Worm (Caenorhabditis elegans) whole organism, L1 larva: ENCODE results near the gene Y57G11B.6.

ENCODE experiments used
- ama-1 ChIP-seq: fragments of 150-350 bp; optimal IDR thresholded peaks from 2 replicates; lab custom pipeline; 2014
- blmp-1 ChIP-seq: fragments of 150-350 bp; optimal IDR thresholded peaks from 2 replicates; lab custom pipeline; 2014; ENCODE audit warnings: missing biosample characterization, missing genetic modification characterization
- ceh-88 ChIP-seq: fragments of 200-800 bp; sonication (Bioruptor generic); IDR thresholded peaks from 2 replicates; pipeline ENCODE4 v1.3.6; 2022; ENCODE audit warnings: missing genetic modification characterization, missing compliant biosample characterization
- ceh-90 ChIP-seq: sonication (generic microtip); optimal IDR thresholded peaks from 2 replicates; lab custom pipeline; 2016; ENCODE audit warnings: missing genetic modification characterization, missing compliant biosample characterization
- dpl-1 ChIP-seq, 3 experiments: fragments of 150-350 bp in 2 of 3; sonication (generic microtip) in 1 of 3; optimal IDR thresholded peaks; 2 replicates each; lab custom pipeline; 2014 to 2017; ENCODE audit warnings: missing biosample characterization in 3 of 3, missing genetic modification characterization in 3 of 3, missing genetic modification reagents in 3 of 3
- efl-1 ChIP-seq, 4 experiments: fragments of 150-350 bp; optimal IDR thresholded peaks in 3 of 4; peaks in 1 of 4; 1 replicate in 1 of 4; 2 replicates in 3 of 4; lab custom pipeline; 2014; ENCODE audit warnings: missing biosample characterization in 2 of 4, missing genetic modification characterization in 2 of 4, missing genetic modification reagents in 2 of 4
- efl-3 ChIP-seq: fragments of 200-800 bp; sonication (Bioruptor generic); optimal IDR thresholded peaks from 2 replicates; lab custom pipeline; 2018; ENCODE audit warnings: mild to moderate bottlenecking, missing genetic modification characterization, missing compliant biosample characterization
- egl-27 ChIP-seq, 2 experiments: fragments of 150-350 bp in 1 of 2; sonication (generic microtip); optimal IDR thresholded peaks; 3 replicates each; lab custom pipeline; 2017 to 2018; ENCODE audit warnings: missing biosample characterization in 2 of 2, missing genetic modification characterization in 2 of 2, missing genetic modification reagents in 2 of 2
- elt-2 ChIP-seq: sonication (generic microtip); optimal IDR thresholded peaks from 2 replicates; lab custom pipeline; 2016; ENCODE audit warnings: missing genetic modification characterization, mild to moderate bottlenecking, inconsistent platforms, missing compliant biosample characterization, missing genetic modification reagents
- elt-3 ChIP-seq, 6 experiments: fragments of 150-350 bp in 1 of 6; sonication (generic microtip); optimal IDR thresholded peaks; 2 replicates each; lab custom pipeline; 2017 to 2018; ENCODE audit warnings: missing biosample characterization in 6 of 6, missing genetic modification characterization in 6 of 6, inconsistent platforms in 1 of 6
- fkh-10 ChIP-seq: sonication (generic microtip); optimal IDR thresholded peaks from 2 replicates; lab custom pipeline; 2017; ENCODE audit warnings: missing biosample characterization, missing genetic modification reagents, missing genetic modification characterization
- fkh-4 ChIP-seq: sonication (generic microtip); optimal IDR thresholded peaks from 2 replicates; lab custom pipeline; 2016; ENCODE audit warnings: missing compliant biosample characterization, missing genetic modification characterization, borderline replicate concordance
- fkh-8 ChIP-seq: sonication (generic microtip); optimal IDR thresholded peaks from 2 replicates; lab custom pipeline; 2016; ENCODE audit warnings: mild to moderate bottlenecking, missing genetic modification characterization, missing compliant biosample characterization
- hpl-2 ChIP-seq: fragments of 150-350 bp; optimal IDR thresholded peaks from 2 replicates; lab custom pipeline; 2014; ENCODE audit warnings: missing biosample characterization, missing genetic modification reagents, missing genetic modification characterization
- irx-1 ChIP-seq: sonication (generic microtip); optimal IDR thresholded peaks from 2 replicates; lab custom pipeline; 2016; ENCODE audit warnings: missing genetic modification characterization, missing compliant biosample characterization
- lin-15B ChIP-seq: fragments of 150-350 bp; sonication (generic microtip); optimal IDR thresholded peaks from 3 replicates; lab custom pipeline; 2014; ENCODE audit warnings: missing biosample characterization, missing genetic modification characterization
- lin-35 ChIP-seq, 2 experiments: fragments of 150-350 bp; optimal IDR thresholded peaks; 2 replicates each; lab custom pipeline; 2014; ENCODE audit warnings: missing biosample characterization in 2 of 2, missing genetic modification characterization in 2 of 2, missing genetic modification reagents in 2 of 2
- lin-39 ChIP-seq: fragments of 150-350 bp; optimal IDR thresholded peaks from 2 replicates; lab custom pipeline; 2014; ENCODE audit warnings: missing biosample characterization, missing genetic modification reagents, missing genetic modification characterization
- lsy-2 ChIP-seq, 2 experiments: fragments of 150-350 bp; optimal IDR thresholded peaks; 2 replicates each; lab custom pipeline; 2014; ENCODE audit warnings: missing biosample characterization in 2 of 2, missing genetic modification characterization in 2 of 2
- mef-2 ChIP-seq: fragments of 150-350 bp; optimal IDR thresholded peaks from 2 replicates; lab custom pipeline; 2014; ENCODE audit warnings: missing biosample characterization, missing genetic modification characterization
- nhr-20 ChIP-seq: sonication (generic microtip); optimal IDR thresholded peaks from 2 replicates; lab custom pipeline; 2016; ENCODE audit warnings: mild to moderate bottlenecking, missing genetic modification characterization, missing compliant biosample characterization
- nhr-28 ChIP-seq: fragments of 150-350 bp; optimal IDR thresholded peaks from 2 replicates; lab custom pipeline; 2014; ENCODE audit warnings: missing biosample characterization, missing genetic modification characterization
- nhr-71 ChIP-seq: sonication (generic microtip); optimal IDR thresholded peaks from 2 replicates; lab custom pipeline; 2016; ENCODE audit warnings: mild to moderate bottlenecking, missing genetic modification characterization, moderate library complexity, missing compliant biosample characterization
- nhr-77 ChIP-seq: fragments of 150-350 bp; optimal IDR thresholded peaks from 2 replicates; lab custom pipeline; 2014; ENCODE audit warnings: missing biosample characterization, missing genetic modification characterization
- nhr-85 ChIP-seq: sonication (generic microtip); peaks from one replicate; lab custom pipeline; 2016; ENCODE audit warnings: missing genetic modification characterization, inconsistent platforms, missing compliant biosample characterization
- pax-3 ChIP-seq: fragments of 200-800 bp; sonication (Bioruptor generic); optimal IDR thresholded peaks from 2 replicates; lab custom pipeline; 2018; ENCODE audit warnings: mild to moderate bottlenecking, missing genetic modification characterization, moderate library complexity, missing compliant biosample characterization
- pqm-1 ChIP-seq: sonication (generic microtip); optimal IDR thresholded peaks from 3 replicates; lab custom pipeline; 2017; ENCODE audit warnings: missing biosample characterization, missing genetic modification characterization
- snpc-4 ChIP-seq: fragments of 150-350 bp; optimal IDR thresholded peaks from 2 replicates; lab custom pipeline; 2014; ENCODE audit warnings: missing biosample characterization, missing genetic modification characterization
- snu-23 ChIP-seq: sonication (generic microtip); optimal IDR thresholded peaks from 2 replicates; lab custom pipeline; 2016; ENCODE audit warnings: missing genetic modification characterization, missing compliant biosample characterization
- swsn-7 ChIP-seq: sonication (generic microtip); optimal IDR thresholded peaks from 2 replicates; lab custom pipeline; 2016; ENCODE audit warnings: missing genetic modification characterization, missing compliant biosample characterization
- tlp-1 ChIP-seq: fragments of 150-350 bp; optimal IDR thresholded peaks from 2 replicates; lab custom pipeline; 2014; ENCODE audit warnings: missing biosample characterization, missing genetic modification characterization
- unc-130 ChIP-seq: fragments of 150-350 bp; optimal IDR thresholded peaks from 2 replicates; lab custom pipeline; 2017; ENCODE audit warnings: missing biosample characterization, missing genetic modification characterization, inconsistent platforms
- zag-1 ChIP-seq: fragments of 150-350 bp; optimal IDR thresholded peaks from 2 replicates; lab custom pipeline; 2014; ENCODE audit warnings: missing biosample characterization, missing genetic modification characterization
- zip-4 ChIP-seq: fragments of 200-800 bp; sonication (Bioruptor generic); optimal IDR thresholded peaks from 2 replicates; lab custom pipeline; 2018; ENCODE audit warnings: mild to moderate bottlenecking, missing genetic modification characterization, moderate library complexity, missing compliant biosample characterization

Gene Y57G11B.6

DNA sequence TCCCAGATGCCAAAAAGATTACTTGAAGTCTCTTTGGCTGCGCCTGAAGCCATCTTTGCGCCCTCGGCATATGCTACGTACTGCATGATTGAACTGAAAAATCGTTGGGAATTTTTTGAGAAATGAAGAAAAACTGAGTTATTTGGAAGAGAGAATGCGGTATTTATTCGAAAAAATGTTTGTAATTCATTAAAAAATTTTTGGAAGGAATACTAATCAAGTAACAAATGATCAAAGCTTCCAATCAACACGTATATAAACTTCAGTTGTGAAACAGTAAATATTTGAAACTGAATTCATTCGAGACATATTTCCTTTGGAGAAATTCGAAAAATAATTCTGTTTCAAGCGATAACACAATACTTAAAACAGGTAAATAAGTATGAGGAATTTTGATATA lies 12.2 kb downstream of the Y57G11B.6 start, which contains the start of gene pals-29:
Gene pals-29 (minus strand): TSS at position 101 of the 400 bp plus-strand sequence.
- TF ChIP-seq elt-3 (tag; optimal IDR thresholded peaks at IDR 0.05; lab: Kevin White, UChicago): no peak
- no peak for TF ChIP-seq ceh-88 (GFP tag; lab: Robert Waterston, UW)
- TF ChIP-seq efl-1 (optimal IDR thresholded peaks at IDR 0.05; lab: Kevin White, UChicago): no peak
- no peak for TF ChIP-seq efl-1 (GFP tag; optimal IDR thresholded peaks at IDR 0.05 in 1 of 2; lab: Kevin White, UChicago)
- TF ChIP-seq unc-130 (tag; lab: Kevin White, UChicago): no peak
- TF ChIP-seq ama-1: no peak
- no peak for TF ChIP-seq pax-3 (tag; lab: Kevin White, UChicago)
- TF ChIP-seq nhr-28: no peak
- TF ChIP-seq blmp-1 (tag; lab: Kevin White, UChicago): no peak

ce11 chrIV:14536911-14537310 lies 17.8 kb downstream of the Y57G11B.6 start, which contains the start of gene T27E7.5:
T27E7.5 (plus strand) TSS chrIV:14537163.
- TF ChIP-seq irx-1 (tag; lab: Kevin White, UChicago) (no peak), fkh-10 (GFP tag; lab: Kevin White, UChicago) (no peak), lin-15B (tag; lab: Kevin White, UChicago) (no peak), ama-1 (no peak), fkh-8 (tag; lab: Kevin White, UChicago) (no peak), efl-1 (optimal IDR thresholded peaks at IDR 0.05; lab: Kevin White, UChicago) (no peak), efl-1 (GFP tag; optimal IDR thresholded peaks at IDR 0.05 in 1 of 2; lab: Kevin White, UChicago) (no peak), lin-39 (tag; lab: Kevin White, UChicago) (no peak), mef-2 (tag; lab: Kevin White, UChicago) (no peak), pax-3 (tag; lab: Kevin White, UChicago) (no peak), fkh-4 (tag; lab: Kevin White, UChicago) (no peak), nhr-28 (no peak), nhr-77 (no peak), elt-2 (tag; lab: Kevin White, UChicago) (no peak), egl-27 (tag; optimal IDR thresholded peaks at IDR 0.05; lab: Kevin White, UChicago) (no peak)

DNA sequence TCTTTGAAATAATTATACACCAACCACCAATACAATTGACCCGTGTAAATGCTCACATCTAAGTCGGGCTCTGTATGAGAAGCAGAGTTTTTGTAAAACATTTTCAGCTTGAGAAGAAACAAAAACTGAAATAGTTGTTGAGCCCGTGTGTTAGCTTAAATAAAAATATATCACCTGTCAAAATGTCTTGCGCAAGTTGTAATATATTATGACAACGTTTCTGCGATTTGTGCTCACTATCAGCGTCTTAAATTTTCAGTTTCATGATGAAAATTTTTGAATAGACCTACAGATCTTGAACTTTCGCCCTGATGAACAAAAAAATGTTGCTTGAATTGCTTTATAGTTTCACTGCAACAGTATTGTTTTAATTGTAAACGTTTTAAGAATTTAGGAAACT lies 19.7 kb downstream of the Y57G11B.6 start, which contains the start of gene T27E7.4:
Gene T27E7.4 (minus strand): TSS at position 101 of the 400 bp plus-strand sequence.
- TF ChIP-seq snpc-4 (tag; lab: Kevin White, UChicago): no peak
- TF ChIP-seq lin-39 (tag; lab: Kevin White, UChicago): no peak
- no peak for TF ChIP-seq irx-1 (tag; lab: Kevin White, UChicago)
- no peak for TF ChIP-seq efl-3 (GFP tag; lab: Kevin White, UChicago)
- TF ChIP-seq hpl-2: no peak
- no peak for TF ChIP-seq lsy-2 (tag; optimal IDR thresholded peaks at IDR 0.05; lab: Kevin White, UChicago)
- no peak for TF ChIP-seq pax-3 (tag; lab: Kevin White, UChicago)
- no peak for TF ChIP-seq dpl-1 (GFP tag; optimal IDR thresholded peaks at IDR 0.05; lab: Kevin White, UChicago)
- TF ChIP-seq, all 84 proteins: peak for 0

ce11 chrIV:14532366-14532765 lies 22.3 kb downstream of the Y57G11B.6 start:
- no peak for TF ChIP-seq fkh-4 (tag; lab: Kevin White, UChicago)
- no peak for TF ChIP-seq nhr-71 (tag; lab: Kevin White, UChicago)
- TF ChIP-seq tlp-1: no peak
- TF ChIP-seq hpl-2: no peak
- no peak for TF ChIP-seq irx-1 (tag; lab: Kevin White, UChicago)
- TF ChIP-seq ceh-90 (tag; lab: Kevin White, UChicago): no peak
- no peak for TF ChIP-seq pqm-1 (tag; lab: Kevin White, UChicago)
- peak; percentile 65 for TF ChIP-seq zip-4 (GFP tag; lab: Kevin White, UChicago)
- peak in 1 of 2 experiments; percentile 43 for TF ChIP-seq efl-1 (optimal IDR thresholded peaks at IDR 0.05; lab: Kevin White, UChicago)
- peak in 1 of 2 experiments; percentile 45 for TF ChIP-seq efl-1 (GFP tag; optimal IDR thresholded peaks at IDR 0.05 in 1 of 2; lab: Kevin White, UChicago)
- no peak for TF ChIP-seq zag-1 (tag; lab: Kevin White, UChicago)
- TF ChIP-seq lin-35 (GFP tag; optimal IDR thresholded peaks at IDR 0.05; lab: Kevin White, UChicago): peak in 1 of 2 experiments; percentile 8
- TF ChIP-seq swsn-7: no peak
- TF ChIP-seq snpc-4 (tag; lab: Kevin White, UChicago): no peak
- TF ChIP-seq nhr-85 (tag; lab: Kevin White, UChicago): peak; percentile 31
- peak; percentile 4 for TF ChIP-seq blmp-1 (tag; lab: Kevin White, UChicago)
- TF ChIP-seq elt-2 (tag; lab: Kevin White, UChicago): no peak
- TF ChIP-seq nhr-20: no peak
- TF ChIP-seq snu-23: no peak
- TF ChIP-seq dpl-1 (GFP tag; optimal IDR thresholded peaks at IDR 0.05; lab: Kevin White, UChicago): peak in 2 of 3 experiments; percentile 6 to 38
